Worm (Caenorhabditis elegans) whole organism, midembryonic: ENCODE data around the gene ipla-3.

ENCODE experiments used
- cog-1 ChIP-seq: sonication (generic microtip); optimal IDR thresholded peaks from 2 replicates; lab custom pipeline; 2016; ENCODE audit warnings: missing genetic modification characterization, missing compliant biosample characterization
- flt-1 ChIP-seq: fragments of 200-800 bp; sonication (Bioruptor generic); IDR thresholded peaks from 2 replicates; pipeline ENCODE4 v1.3.6; 2022; ENCODE audit warnings: missing genetic modification characterization, missing compliant biosample characterization
- klf-2 ChIP-seq: fragments of 200-800 bp; sonication (Bioruptor generic); conservative IDR thresholded peaks from 2 replicates; pipeline ENCODE4 v1.3.6; 2022; ENCODE audit warnings: missing genetic modification reagents, missing genetic modification characterization, missing compliant biosample characterization
- ref-1 ChIP-seq: fragments of 200-800 bp; sonication (Bioruptor generic); conservative IDR thresholded peaks from 2 replicates; pipeline ENCODE4 v1.3.6; 2022; ENCODE audit warnings: missing genetic modification reagents, missing genetic modification characterization, missing compliant biosample characterization

- TF ChIP-seq cog-1 (tag; lab: Kevin White, UChicago) (no peak), klf-2 (GFP tag; lab: Robert Waterston, UW) (no peak), flt-1 (GFP tag; lab: Robert Waterston, UW) (no peak), ref-1 (no peak)
Observed at ce11 chrV:20755494-20755893, 26.4 kb upstream of the ipla-3 start.
